Fruit fly (Drosophila melanogaster): Measurements from ENCODE around the gene CG5021.

DNA sequence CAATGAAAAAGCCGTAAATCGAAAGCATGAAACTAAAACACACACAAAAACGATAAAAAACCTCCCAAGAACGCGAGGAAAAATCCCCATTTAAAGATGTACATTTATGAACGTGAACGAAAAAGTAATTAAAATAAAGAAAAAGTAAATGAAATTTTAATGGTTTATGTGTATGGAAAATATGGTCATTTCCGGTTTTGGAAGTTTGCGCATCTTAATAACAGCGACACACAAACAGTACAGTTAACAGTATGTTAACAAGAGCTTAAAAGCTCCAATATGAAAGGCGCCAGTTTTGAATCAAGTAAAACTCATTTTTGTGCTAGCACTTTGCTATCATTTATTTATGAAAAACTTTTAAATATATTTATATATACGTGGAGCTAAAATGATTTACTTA is 34.7 kb upstream of the CG5021 start:
- TF ChIP-seq CG8478 (optimal IDR thresholded peaks at IDR 0.05): no peak
- no peak for TF ChIP-seq CTCF (optimal IDR thresholded peaks at IDR 0.05)

Measured in S2 (cell line).